Fruit fly (Drosophila melanogaster): Measurements from ENCODE around the gene AIF.
A peak's percentile ranks its signal among the peaks of the same experiment; 100 is the strongest.

AIF gene

DNA sequence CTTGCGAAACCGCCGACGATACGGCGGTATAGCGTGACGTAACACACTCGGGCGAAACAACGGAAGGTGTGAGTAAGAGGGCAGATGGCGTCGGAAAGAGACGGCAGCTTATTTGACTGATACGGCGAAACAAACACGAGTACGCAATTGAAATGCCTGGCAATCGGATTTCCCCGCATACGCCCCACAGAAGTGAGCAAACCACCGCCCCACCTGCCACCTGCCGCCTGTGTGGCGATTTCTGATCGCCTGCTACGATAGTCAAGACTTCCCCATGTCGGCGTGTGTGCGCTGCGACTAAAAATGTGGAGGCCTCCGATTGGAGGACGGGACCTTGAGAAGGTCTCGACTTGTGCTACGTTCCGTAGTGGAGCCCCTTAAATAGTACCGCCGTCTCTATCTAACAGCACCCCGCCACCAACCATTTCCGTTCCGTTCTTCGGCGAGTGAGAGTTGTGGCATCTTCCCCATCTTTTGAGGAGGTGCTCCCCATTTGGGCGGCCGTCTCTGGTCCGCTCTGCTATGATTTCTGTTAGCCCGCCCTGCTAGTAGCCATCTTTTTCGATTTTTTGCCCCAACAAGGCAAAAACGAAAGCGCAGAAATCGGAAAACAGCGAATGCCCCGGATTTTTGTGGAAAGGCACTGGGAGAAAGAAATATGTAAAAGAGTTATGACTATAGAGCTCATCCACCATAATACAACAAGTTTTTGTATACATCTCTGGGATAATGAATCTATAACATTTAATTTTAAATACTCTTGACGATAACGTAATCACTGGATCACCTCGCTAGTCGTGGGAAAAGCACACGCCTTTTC lies 47.3 kb downstream of the AIF start (continued):
- TF ChIP-seq CG17186 (GFP tag; optimal IDR thresholded peaks at IDR 0.05) = peak; percentile 36
- peak in 1 of 2 experiments; percentile 94 for TF ChIP-seq eve (GFP tag; optimal IDR thresholded peaks at IDR 0.05)
- TF ChIP-seq H15 (GFP tag; IDR thresholded peaks at IDR 0.05) = no peak
- TF ChIP-seq NC2α (GFP tag; optimal IDR thresholded peaks at IDR 0.05) = peak; percentile 85
- TF ChIP-seq Bdp1 (GFP tag; optimal IDR thresholded peaks at IDR 0.05) = peak; percentile 71
- no peak for TF ChIP-seq lov (optimal IDR thresholded peaks at IDR 0.05)
- no peak for TF ChIP-seq lov (GFP tag; IDR thresholded peaks at IDR 0.05)
- no peak for TF ChIP-seq peb (GFP tag; IDR thresholded peaks at IDR 0.05)
- TF ChIP-seq al (GFP tag; IDR thresholded peaks at IDR 0.05) = no peak
- TF ChIP-seq NK7.1 (GFP tag; optimal IDR thresholded peaks at IDR 0.05) = peak; percentile 75
- TF ChIP-seq fd102C (GFP tag; optimal IDR thresholded peaks at IDR 0.05) = no peak
- peak; percentile 69 for TF ChIP-seq salm (tag; optimal IDR thresholded peaks at IDR 0.05)
- peak; percentile 87 for TF ChIP-seq Xbp1 (GFP tag; optimal IDR thresholded peaks at IDR 0.05)
- no peak for TF ChIP-seq Ada2b (GFP tag; IDR thresholded peaks at IDR 0.05)
- peak; percentile 81 for TF ChIP-seq CG12942 (GFP tag; optimal IDR thresholded peaks at IDR 0.05)
- no peak for TF ChIP-seq gsb (GFP tag; IDR thresholded peaks at IDR 0.05)
- TF ChIP-seq chif (GFP tag; optimal IDR thresholded peaks at IDR 0.05) = peak; percentile 89 to 91
- TF ChIP-seq CG11723 (GFP tag; optimal IDR thresholded peaks at IDR 0.05) = peak; percentile 57
- TF ChIP-seq en (GFP tag; optimal IDR thresholded peaks at IDR 0.05) = peak; percentile 82
- TF ChIP-seq nmo (GFP tag; optimal IDR thresholded peaks at IDR 0.05) = peak; percentile 92
- TF ChIP-seq kni (GFP tag; optimal IDR thresholded peaks at IDR 0.05) = peak; percentile 84
- TF ChIP-seq CG13296 (GFP tag; optimal IDR thresholded peaks at IDR 0.05) = peak; percentile 62
- no peak for TF ChIP-seq Doc3 (GFP tag; IDR thresholded peaks at IDR 0.05; ENCODE audit: partially characterized antibody)
- TF ChIP-seq pzg (GFP tag; optimal IDR thresholded peaks at IDR 0.05) = no peak
- peak; percentile 62 for TF ChIP-seq CG4282 (GFP tag; optimal IDR thresholded peaks at IDR 0.05)
- TF ChIP-seq trem (tag; optimal IDR thresholded peaks at IDR 0.05) = peak; percentile 65
- peak; percentile 91 for TF ChIP-seq CG30403 (GFP tag; optimal IDR thresholded peaks at IDR 0.05)
- TF ChIP-seq CG10979 (tag; optimal IDR thresholded peaks at IDR 0.05) = peak; percentile 90
- peak; percentile 83 for TF ChIP-seq CG1832 (GFP tag; optimal IDR thresholded peaks at IDR 0.05)
- peak; percentile 12 for TF ChIP-seq CG10431 (GFP tag; optimal IDR thresholded peaks at IDR 0.05)
- TF ChIP-seq PHDP (tag; optimal IDR thresholded peaks at IDR 0.05) = peak; percentile 90
- TF ChIP-seq dmrt11E (tag; optimal IDR thresholded peaks at IDR 0.05) = peak; percentile 84
- TF ChIP-seq Meics (GFP tag; optimal IDR thresholded peaks at IDR 0.05) = peak; percentile 87
- TF ChIP-seq Atf3 (GFP tag; optimal IDR thresholded peaks at IDR 0.05) = peak; percentile 87
- TF ChIP-seq CG15011 (GFP tag; optimal IDR thresholded peaks at IDR 0.05) = peak; percentile 76
- TF ChIP-seq CG13424 (tag; optimal IDR thresholded peaks at IDR 0.05) = peak; percentile 76
- no peak for TF ChIP-seq CG14860 (GFP tag; IDR thresholded peaks at IDR 0.05; ENCODE audit: partially characterized antibody)
- TF ChIP-seq ewg (GFP tag; optimal IDR thresholded peaks at IDR 0.05) = peak; percentile 81
- no peak for TF ChIP-seq CTCF (GFP tag; optimal IDR thresholded peaks at IDR 0.05)
- no peak for TF ChIP-seq seq (GFP tag; IDR thresholded peaks at IDR 0.05)
- TF ChIP-seq az2 (GFP tag; optimal IDR thresholded peaks at IDR 0.05) = peak; percentile 87
- TF ChIP-seq CG7928 (GFP tag; optimal IDR thresholded peaks at IDR 0.05) = no peak
- peak; percentile 98 for TF ChIP-seq sd (tag; optimal IDR thresholded peaks at IDR 0.05)
- no peak for TF ChIP-seq ttk (GFP tag; IDR thresholded peaks at IDR 0.05)
- peak; percentile 94 for TF ChIP-seq CG10543 (GFP tag; optimal IDR thresholded peaks at IDR 0.05)
- TF ChIP-seq Dip3 (GFP tag; optimal IDR thresholded peaks at IDR 0.05) = peak; percentile 89
- peak; percentile 31 for TF ChIP-seq schlank (tag; optimal IDR thresholded peaks at IDR 0.05)
- no peak for TF ChIP-seq CG7963 (GFP tag; IDR thresholded peaks at IDR 0.05; ENCODE audit: partially characterized antibody)
- peak; percentile 81 for TF ChIP-seq CG10654 (GFP tag; optimal IDR thresholded peaks at IDR 0.05)
- TF ChIP-seq CG12236 (GFP tag; optimal IDR thresholded peaks at IDR 0.05) = peak; percentile 73
